Worm (Caenorhabditis elegans) whole organism, mixed stage, embryonic: Measurements from ENCODE around the gene sptf-2.

ENCODE experiments used
- bed-3 ChIP-seq: fragments of 200-800 bp; sonication (Bioruptor generic); optimal IDR thresholded peaks from 3 replicates; lab custom pipeline; 2018; ENCODE audit warnings: mild to moderate bottlenecking, missing genetic modification characterization, moderate library complexity, missing compliant biosample characterization
- blmp-1 ChIP-seq: fragments of 150-350 bp; optimal IDR thresholded peaks from 2 replicates; lab custom pipeline; 2014; ENCODE audit warnings: missing biosample characterization, missing genetic modification characterization
- ceh-39 ChIP-seq: fragments of 150-350 bp; optimal IDR thresholded peaks from 2 replicates; lab custom pipeline; 2014; ENCODE audit warnings: missing biosample characterization, missing genetic modification characterization
- ceh-43 ChIP-seq: fragments of 200-800 bp; sonication (Bioruptor generic); optimal IDR thresholded peaks from 2 replicates; lab custom pipeline; 2018; ENCODE audit warnings: mild to moderate bottlenecking, missing genetic modification characterization, moderate library complexity, missing compliant biosample characterization
- ces-1 ChIP-seq: fragments of 150-350 bp; optimal IDR thresholded peaks from 2 replicates; lab custom pipeline; 2014; ENCODE audit warnings: missing biosample characterization, missing genetic modification reagents, missing genetic modification characterization
- cnd-1 ChIP-seq: fragments of 200-800 bp; sonication (Bioruptor generic); optimal IDR thresholded peaks from 2 replicates; lab custom pipeline; 2018; ENCODE audit warnings: mild to moderate bottlenecking, missing genetic modification characterization, missing compliant biosample characterization
- elt-1 ChIP-seq: sonication (generic microtip); optimal IDR thresholded peaks from 2 replicates; lab custom pipeline; 2017; ENCODE audit warnings: missing genetic modification characterization, mild to moderate bottlenecking, missing compliant biosample characterization, antibody characterized with exemption, moderate library complexity, borderline replicate concordance; ENCODE audit not compliant: insufficient read depth
- elt-3 ChIP-seq: fragments of 150-350 bp; optimal IDR thresholded peaks from 2 replicates; lab custom pipeline; 2014; ENCODE audit warnings: missing biosample characterization, missing genetic modification characterization
- flh-1 ChIP-seq: fragments of 200-800 bp; sonication (Bioruptor generic); optimal IDR thresholded peaks from 2 replicates; lab custom pipeline; 2018; ENCODE audit warnings: mild to moderate bottlenecking, missing genetic modification characterization, moderate library complexity, missing compliant biosample characterization
- ham-2 ChIP-seq: fragments of 200-800 bp; sonication (Bioruptor generic); optimal IDR thresholded peaks from 2 replicates; lab custom pipeline; 2018; ENCODE audit warnings: mild to moderate bottlenecking, missing genetic modification characterization, missing compliant biosample characterization
- hlh-1 ChIP-seq: fragments of 150-350 bp; optimal IDR thresholded peaks from 2 replicates; lab custom pipeline; 2014; ENCODE audit warnings: missing biosample characterization, missing genetic modification reagents, missing genetic modification characterization
- lin-13 ChIP-seq: fragments of 150-350 bp; optimal IDR thresholded peaks from 2 replicates; lab custom pipeline; 2014; ENCODE audit warnings: missing biosample characterization, missing genetic modification characterization
- lin-32 ChIP-seq: fragments of 200-800 bp; sonication (Bioruptor generic); optimal IDR thresholded peaks from 2 replicates; lab custom pipeline; 2018; ENCODE audit warnings: mild to moderate bottlenecking, missing genetic modification characterization, missing compliant biosample characterization
- lsy-2 ChIP-seq: fragments of 150-350 bp; optimal IDR thresholded peaks from 2 replicates; lab custom pipeline; 2014; ENCODE audit warnings: missing biosample characterization, missing genetic modification characterization
- mep-1 ChIP-seq: fragments of 150-350 bp; optimal IDR thresholded peaks from 2 replicates; lab custom pipeline; 2017; ENCODE audit warnings: missing biosample characterization, missing genetic modification reagents, missing genetic modification characterization, inconsistent platforms
- mls-2 ChIP-seq: sonication (generic microtip); optimal IDR thresholded peaks from 2 replicates; lab custom pipeline; 2016; ENCODE audit warnings: mild to moderate bottlenecking, missing genetic modification characterization, moderate library complexity, missing compliant biosample characterization
- nhr-12 ChIP-seq: fragments of 150-350 bp; optimal IDR thresholded peaks from 2 replicates; lab custom pipeline; 2014; ENCODE audit warnings: missing biosample characterization, missing genetic modification characterization
- nhr-2 ChIP-seq: fragments of 150-350 bp; optimal IDR thresholded peaks from 2 replicates; lab custom pipeline; 2014; ENCODE audit warnings: missing biosample characterization, missing genetic modification characterization
- nhr-237 ChIP-seq: fragments of 150-350 bp; optimal IDR thresholded peaks from 2 replicates; lab custom pipeline; 2014; ENCODE audit warnings: missing biosample characterization, missing genetic modification characterization
- nhr-28 ChIP-seq: fragments of 150-350 bp; optimal IDR thresholded peaks from 2 replicates; lab custom pipeline; 2014; ENCODE audit warnings: missing biosample characterization, missing genetic modification characterization
- nhr-76 ChIP-seq: sonication (generic microtip); optimal IDR thresholded peaks from 2 replicates; lab custom pipeline; 2017; ENCODE audit warnings: missing biosample characterization, missing genetic modification characterization
- pha-4 ChIP-seq: fragments of 150-350 bp; optimal IDR thresholded peaks from 2 replicates; lab custom pipeline; 2018; ENCODE audit warnings: missing biosample characterization, missing genetic modification reagents, missing genetic modification characterization
- sem-2 ChIP-seq: fragments of 200-800 bp; sonication (Bioruptor generic); optimal IDR thresholded peaks from 2 replicates; lab custom pipeline; 2018; ENCODE audit warnings: mild to moderate bottlenecking, missing genetic modification characterization, missing compliant biosample characterization
- snpc-4 ChIP-seq: fragments of 150-350 bp; optimal IDR thresholded peaks from 2 replicates; lab custom pipeline; 2014; ENCODE audit warnings: missing biosample characterization, missing genetic modification characterization
- sptf-1 ChIP-seq: sonication (generic microtip); optimal IDR thresholded peaks from 2 replicates; lab custom pipeline; 2017; ENCODE audit warnings: mild to moderate bottlenecking, missing genetic modification characterization, moderate library complexity, missing compliant biosample characterization
- tbx-8 ChIP-seq: fragments of 200-800 bp; sonication (Bioruptor generic); optimal IDR thresholded peaks from 2 replicates; lab custom pipeline; 2018; ENCODE audit warnings: mild to moderate bottlenecking, missing genetic modification characterization, moderate library complexity, missing compliant biosample characterization
- unc-120 ChIP-seq: sonication (generic microtip); optimal IDR thresholded peaks from 2 replicates; lab custom pipeline; 2017; ENCODE audit warnings: missing genetic modification characterization, missing compliant biosample characterization; ENCODE audit not compliant: poor library complexity, severe bottlenecking
- unc-39 ChIP-seq: fragments of 150-350 bp; optimal IDR thresholded peaks from 2 replicates; lab custom pipeline; 2014; ENCODE audit warnings: missing biosample characterization, missing genetic modification characterization
- unc-62 ChIP-seq: fragments of 150-350 bp; optimal IDR thresholded peaks from 2 replicates; lab custom pipeline; 2014; ENCODE audit warnings: missing biosample characterization, missing genetic modification reagents, missing genetic modification characterization
- zip-8 ChIP-seq: fragments of 150-350 bp; optimal IDR thresholded peaks from 2 replicates; lab custom pipeline; 2014; ENCODE audit warnings: missing biosample characterization, missing genetic modification characterization
- ztf-11 ChIP-seq: fragments of 150-350 bp; optimal IDR thresholded peaks from 2 replicates; lab custom pipeline; 2014; ENCODE audit warnings: missing biosample characterization, missing genetic modification characterization

The sptf-2 gene

DNA sequence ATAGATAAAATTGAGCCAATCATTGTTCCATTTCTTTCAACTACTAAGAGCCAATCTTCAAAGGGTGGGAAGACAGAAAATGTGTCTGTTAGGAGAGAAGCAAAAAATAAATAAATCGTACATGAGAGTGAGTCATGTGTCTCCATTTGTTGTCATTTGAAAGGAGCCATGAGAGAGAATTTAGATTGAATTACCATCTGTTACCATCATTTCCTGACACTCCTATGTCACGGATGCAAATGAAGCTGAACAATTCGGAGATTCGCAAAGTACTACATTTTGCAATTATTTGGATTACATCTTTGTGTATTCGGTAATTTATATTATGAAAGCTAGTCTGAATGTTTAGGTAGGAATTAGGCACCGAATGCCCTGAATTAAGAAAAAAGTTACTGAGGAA is 36.8 kb upstream of the sptf-2 start:
- TF ChIP-seq pha-4 (tag; lab: Kevin White, UChicago) (no peak), ces-1 (GFP tag; lab: Kevin White, UChicago) (peak; percentile 93), ceh-39 (no peak)

DNA sequence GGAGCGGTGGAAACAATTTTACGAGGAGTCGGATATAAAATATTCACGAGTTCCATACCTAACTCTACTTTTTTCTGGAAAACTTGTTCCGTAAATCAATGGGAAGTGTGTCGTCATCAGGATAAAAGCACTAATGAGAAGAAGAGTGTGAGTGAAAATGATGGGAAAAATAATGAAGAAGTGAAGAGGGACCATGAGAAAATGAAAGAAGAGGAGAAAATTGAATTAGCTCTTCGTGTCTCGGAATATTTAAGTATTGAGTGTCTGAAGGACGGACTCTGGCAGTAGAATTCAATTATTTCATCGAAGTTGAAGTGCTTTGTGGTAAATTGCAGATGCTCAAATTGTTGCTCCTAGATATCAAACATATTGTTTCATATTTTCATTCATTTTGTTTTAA is 36.0 kb upstream of the sptf-2 start:
- TF ChIP-seq bed-3 (GFP tag; lab: Kevin White, UChicago): no peak
- TF ChIP-seq ces-1 (GFP tag; lab: Kevin White, UChicago): peak; percentile 100

DNA sequence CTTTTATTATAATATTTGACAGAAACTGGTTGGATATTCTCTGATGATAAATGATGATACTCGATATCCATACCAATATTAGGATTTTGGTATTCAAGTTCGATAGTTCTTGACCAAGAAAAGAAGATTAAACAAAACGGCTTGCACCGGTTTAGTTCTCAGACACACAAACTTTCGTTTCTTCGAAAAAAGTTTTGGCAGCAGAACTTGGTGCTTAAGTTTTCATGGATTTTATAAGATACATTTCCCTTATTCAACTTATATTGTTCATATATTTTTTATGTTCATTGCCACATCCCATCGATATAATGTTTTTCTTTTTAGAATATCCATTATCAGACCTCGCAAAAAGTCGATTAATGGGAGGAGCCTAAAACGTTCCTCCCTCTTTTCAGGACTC is 34.6 kb upstream of the sptf-2 start, which contains the start of gene aptf-4:
Gene aptf-4 (plus strand): TSS at position 301 of the 400 bp plus-strand sequence.
- TF ChIP-seq cnd-1: no peak
- no peak for TF ChIP-seq unc-120
- no peak for TF ChIP-seq mep-1
- TF ChIP-seq lin-32 (GFP tag; lab: Kevin White, UChicago): no peak
- TF ChIP-seq sptf-1: no peak
- no peak for TF ChIP-seq ceh-43 (GFP tag; lab: Kevin White, UChicago)
- TF ChIP-seq, all 35 proteins: peak for 0

DNA sequence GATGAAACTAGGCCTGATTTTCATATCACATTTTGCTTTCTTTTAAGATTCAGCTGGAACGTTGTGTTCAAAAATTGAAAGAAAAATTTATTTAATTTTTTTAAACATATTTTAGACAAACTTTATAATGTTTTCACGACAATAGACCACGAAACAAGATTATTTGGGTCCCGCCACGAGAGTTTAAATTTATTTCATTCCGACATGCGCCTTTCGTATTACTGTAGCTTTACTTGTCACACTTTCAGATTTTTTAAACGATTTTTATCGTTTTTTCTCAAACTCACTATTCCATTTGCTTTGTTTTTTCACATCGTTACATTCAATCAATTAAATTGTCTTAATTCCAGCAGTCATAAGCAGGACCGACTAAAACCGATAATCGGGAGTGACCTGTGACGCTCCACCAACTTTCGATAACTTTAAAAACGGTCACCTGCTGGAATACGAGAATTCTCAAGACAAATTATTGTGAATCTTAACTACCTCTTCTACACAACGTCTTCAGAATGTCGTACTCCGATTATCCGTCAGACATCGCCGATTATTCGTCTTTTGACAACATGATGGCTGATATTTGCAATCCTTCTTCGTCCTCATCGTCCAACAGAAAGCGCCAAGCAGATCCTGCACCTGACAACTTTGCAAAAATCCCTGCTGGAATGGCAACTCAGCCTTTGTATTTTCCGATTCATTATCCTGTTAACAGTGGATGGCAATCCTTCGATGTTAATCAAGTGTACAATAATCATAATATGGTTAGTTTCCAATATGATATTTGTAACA is 31.2 kb upstream of the sptf-2 start, which contains the start of gene aptf-3:
Gene aptf-3 (plus strand): TSS at position 351 of the 786 bp plus-strand sequence.
- TF ChIP-seq lin-13 (tag; lab: Kevin White, UChicago): no peak
- no peak for TF ChIP-seq nhr-237
- no peak for TF ChIP-seq lsy-2 (tag; lab: Kevin White, UChicago)
- TF ChIP-seq ztf-11 (tag; lab: Kevin White, UChicago): no peak
- TF ChIP-seq ces-1 (GFP tag; lab: Kevin White, UChicago): no peak
- TF ChIP-seq blmp-1 (tag; lab: Kevin White, UChicago): no peak
- TF ChIP-seq tbx-8 (GFP tag; lab: Kevin White, UChicago): no peak
- no peak for TF ChIP-seq pha-4 (tag; lab: Kevin White, UChicago)
- no peak for TF ChIP-seq elt-3 (tag; lab: Kevin White, UChicago)
- TF ChIP-seq unc-39 (tag; lab: Kevin White, UChicago): no peak
- no peak for TF ChIP-seq unc-62
- no peak for TF ChIP-seq elt-1 (tag; lab: Kevin White, UChicago)
- no peak for TF ChIP-seq cnd-1
- TF ChIP-seq sem-2 (GFP tag; lab: Kevin White, UChicago): no peak
- no peak for TF ChIP-seq ceh-43 (GFP tag; lab: Kevin White, UChicago)
- TF ChIP-seq flh-1: no peak
- TF ChIP-seq, all 35 proteins: peak for 0

DNA sequence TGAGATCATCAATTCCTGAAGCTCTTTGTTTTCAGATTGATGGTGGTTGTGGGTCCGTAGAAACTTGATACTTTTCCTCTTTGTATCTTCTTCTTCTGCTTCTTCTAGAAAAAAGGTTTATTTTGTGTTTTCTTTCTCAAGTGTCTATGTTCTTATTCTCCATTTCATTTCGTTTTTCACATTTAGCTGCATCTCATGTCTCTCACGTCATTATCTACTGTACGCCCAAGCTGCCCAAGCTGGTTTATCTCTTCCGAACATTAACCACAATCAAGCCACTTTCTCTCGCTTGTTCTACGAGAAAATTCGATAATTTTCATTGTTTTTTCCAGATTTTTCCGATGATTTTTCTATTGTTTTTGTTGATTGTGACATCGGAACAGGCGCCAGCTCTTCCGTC is 26.0 kb upstream of the sptf-2 start, which contains the start of gene F28C6.5:
Gene F28C6.5 (plus strand): TSS at position 301 of the 400 bp plus-strand sequence.
- TF ChIP-seq hlh-1 (tag; lab: Kevin White, UChicago) (no peak), lin-13 (tag; lab: Kevin White, UChicago) (no peak), nhr-76 (tag; lab: Kevin White, UChicago) (no peak), nhr-28 (no peak), nhr-12 (tag; lab: Kevin White, UChicago) (no peak), zip-8 (tag; lab: Kevin White, UChicago) (no peak), ceh-39 (no peak), tbx-8 (GFP tag; lab: Kevin White, UChicago) (no peak), lin-32 (GFP tag; lab: Kevin White, UChicago) (no peak), unc-62 (no peak), nhr-2 (tag; lab: Kevin White, UChicago) (no peak)

DNA sequence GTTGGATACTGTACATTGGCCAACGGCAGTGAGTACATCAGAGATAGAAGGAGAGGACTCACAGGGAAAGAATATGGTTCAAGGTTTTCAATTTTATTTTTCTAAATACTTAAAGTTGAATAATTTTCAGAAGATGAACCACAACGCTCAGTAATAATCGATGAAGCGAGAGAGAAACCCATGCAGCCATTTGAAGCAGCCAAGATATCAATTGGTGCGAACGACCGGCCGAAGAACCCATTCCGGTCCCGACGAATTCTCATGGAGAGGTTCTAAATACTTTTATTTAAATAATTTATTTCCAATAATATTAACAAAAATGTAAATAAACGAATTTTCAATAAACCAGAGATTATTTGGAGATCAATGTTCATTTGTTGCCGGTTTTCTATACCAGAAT is 25.1 kb upstream of the sptf-2 start, which contains the start of gene pigg-1:
Gene pigg-1 (minus strand): TSS at position 101 of the 400 bp plus-strand sequence.
- no peak for TF ChIP-seq lin-13 (tag; lab: Kevin White, UChicago)
- TF ChIP-seq mls-2 (tag; lab: Kevin White, UChicago): no peak
- no peak for TF ChIP-seq nhr-12 (tag; lab: Kevin White, UChicago)
- TF ChIP-seq blmp-1 (tag; lab: Kevin White, UChicago): no peak
- no peak for TF ChIP-seq ham-2 (GFP tag; lab: Kevin White, UChicago)
- no peak for TF ChIP-seq lin-32 (GFP tag; lab: Kevin White, UChicago)
- no peak for TF ChIP-seq ceh-39
- no peak for TF ChIP-seq sptf-1
- TF ChIP-seq nhr-2 (tag; lab: Kevin White, UChicago): no peak
- no peak for TF ChIP-seq ces-1 (GFP tag; lab: Kevin White, UChicago)
- no peak for TF ChIP-seq snpc-4
- no peak for TF ChIP-seq flh-1
- no peak for TF ChIP-seq hlh-1 (tag; lab: Kevin White, UChicago)
- TF ChIP-seq nhr-28: no peak
- TF ChIP-seq, all 35 proteins: peak for 0
